Worm (Caenorhabditis elegans) whole organism, L1 larva: ENCODE measurements around the gene srh-112.

ENCODE experiments used
- Y116A8C.19 ChIP-seq: sonication (generic microtip); optimal IDR thresholded peaks from 2 replicates; lab custom pipeline; 2016; ENCODE audit warnings: missing compliant biosample characterization, missing genetic modification characterization, borderline replicate concordance
- egl-13 ChIP-seq: sonication (generic microtip); optimal IDR thresholded peaks from 2 replicates; lab custom pipeline; 2016; ENCODE audit warnings: missing genotype, missing genetic modification reagents, missing genetic modification characterization, missing compliant biosample characterization
- hlh-4 ChIP-seq: sonication (generic microtip); optimal IDR thresholded peaks from 2 replicates; lab custom pipeline; 2016; ENCODE audit warnings: mild to moderate bottlenecking, missing genetic modification characterization, missing compliant biosample characterization
- lin-15B ChIP-seq: fragments of 150-350 bp; sonication (generic microtip); optimal IDR thresholded peaks from 3 replicates; lab custom pipeline; 2014; ENCODE audit warnings: missing biosample characterization, missing genetic modification characterization
- mep-1 ChIP-seq: fragments of 150-350 bp; optimal IDR thresholded peaks from 2 replicates; lab custom pipeline; 2014; ENCODE audit warnings: missing biosample characterization, missing genetic modification characterization
- nhr-12 ChIP-seq: sonication (generic microtip); optimal IDR thresholded peaks from 2 replicates; lab custom pipeline; 2017; ENCODE audit warnings: missing biosample characterization, missing genetic modification characterization
- pqm-1 ChIP-seq: sonication (generic microtip); optimal IDR thresholded peaks from 3 replicates; lab custom pipeline; 2017; ENCODE audit warnings: missing biosample characterization, missing genetic modification characterization
- snpc-4 ChIP-seq: fragments of 150-350 bp; optimal IDR thresholded peaks from 2 replicates; lab custom pipeline; 2014; ENCODE audit warnings: missing biosample characterization, missing genetic modification characterization
- sup-37 ChIP-seq: fragments of 200-800 bp; sonication (Bioruptor generic); optimal IDR thresholded peaks from 2 replicates; lab custom pipeline; 2018; ENCODE audit warnings: mild to moderate bottlenecking, missing genetic modification characterization, missing compliant biosample characterization
- vab-15 ChIP-seq: sonication (generic microtip); optimal IDR thresholded peaks from 2 replicates; lab custom pipeline; 2017; ENCODE audit warnings: missing genotype, mild to moderate bottlenecking, missing genetic modification characterization, missing compliant biosample characterization
- zag-1 ChIP-seq: fragments of 150-350 bp; optimal IDR thresholded peaks from 2 replicates; lab custom pipeline; 2014; ENCODE audit warnings: missing biosample characterization, missing genetic modification characterization
- ztf-4 ChIP-seq: fragments of 150-350 bp; optimal IDR thresholded peaks from 2 replicates; lab custom pipeline; 2014; ENCODE audit warnings: missing biosample characterization, missing genetic modification characterization

- TF ChIP-seq snpc-4 (tag; lab: Kevin White, UChicago) (no peak), hlh-4 (tag; lab: Kevin White, UChicago) (no peak), mep-1 (tag; lab: Kevin White, UChicago) (no peak), vab-15 (tag; lab: Kevin White, UChicago) (no peak), sup-37 (GFP tag; lab: Kevin White, UChicago) (no peak), ztf-4 (tag; lab: Kevin White, UChicago) (no peak), Y116A8C.19 (tag; lab: Kevin White, UChicago) (no peak), pqm-1 (no peak), egl-13 (tag; lab: Kevin White, UChicago) (no peak), nhr-12 (no peak), zag-1 (tag; lab: Kevin White, UChicago) (no peak), lin-15B (no peak)
These were observed 25.4 kb upstream of the srh-112 start, which contains the start of gene Y61B8A.6 for ce11 chrV:17251364-17251961.
